Worm (Caenorhabditis elegans) whole organism, L1 larva: ENCODE results near the gene C24H10.2.
A peak's percentile ranks its signal among the peaks of the same experiment; 100 is the strongest.

Source experiments
- C04F5.9 ChIP-seq: sonication (generic microtip); optimal IDR thresholded peaks from 2 replicates; lab custom pipeline; 2016; ENCODE audit warnings: missing genetic modification characterization, missing compliant biosample characterization
- C16A3.4 ChIP-seq: fragments of 150-350 bp; optimal IDR thresholded peaks from 2 replicates; lab custom pipeline; 2014; ENCODE audit warnings: missing biosample characterization, missing genetic modification characterization
- F16B12.6 ChIP-seq: fragments of 150-350 bp; optimal IDR thresholded peaks from 2 replicates; lab custom pipeline; 2014; ENCODE audit warnings: missing biosample characterization, missing genetic modification characterization
- aha-1 ChIP-seq: fragments of 150-350 bp; optimal IDR thresholded peaks from 2 replicates; lab custom pipeline; 2014; ENCODE audit warnings: missing biosample characterization, missing genetic modification characterization
- aly-2 ChIP-seq: fragments of 150-350 bp; optimal IDR thresholded peaks from 2 replicates; lab custom pipeline; 2014; ENCODE audit warnings: missing biosample characterization, missing genetic modification characterization
- ama-1 ChIP-seq: fragments of 150-350 bp; optimal IDR thresholded peaks from 2 replicates; lab custom pipeline; 2014
- blmp-1 ChIP-seq: fragments of 150-350 bp; optimal IDR thresholded peaks from 2 replicates; lab custom pipeline; 2014; ENCODE audit warnings: missing biosample characterization, missing genetic modification characterization
- ces-1 ChIP-seq: fragments of 150-350 bp; optimal IDR thresholded peaks from 2 replicates; lab custom pipeline; 2014; ENCODE audit warnings: missing biosample characterization, missing genetic modification reagents, missing genetic modification characterization
- dpl-1 ChIP-seq, 3 experiments: fragments of 150-350 bp in 2 of 3; sonication (generic microtip) in 1 of 3; optimal IDR thresholded peaks; 2 replicates each; lab custom pipeline; 2014 to 2017; ENCODE audit warnings: missing biosample characterization in 3 of 3, missing genetic modification characterization in 3 of 3, missing genetic modification reagents in 3 of 3
- efl-1 ChIP-seq, 4 experiments: fragments of 150-350 bp; optimal IDR thresholded peaks in 3 of 4; peaks in 1 of 4; 1 replicate in 1 of 4; 2 replicates in 3 of 4; lab custom pipeline; 2014; ENCODE audit warnings: missing biosample characterization in 2 of 4, missing genetic modification characterization in 2 of 4, missing genetic modification reagents in 2 of 4
- elt-2 ChIP-seq: sonication (generic microtip); optimal IDR thresholded peaks from 2 replicates; lab custom pipeline; 2016; ENCODE audit warnings: missing genetic modification characterization, mild to moderate bottlenecking, inconsistent platforms, missing compliant biosample characterization, missing genetic modification reagents
- fkh-8 ChIP-seq: sonication (generic microtip); optimal IDR thresholded peaks from 2 replicates; lab custom pipeline; 2016; ENCODE audit warnings: mild to moderate bottlenecking, missing genetic modification characterization, missing compliant biosample characterization
- grh-1 ChIP-seq: fragments of 200-800 bp; sonication (Bioruptor generic); IDR thresholded peaks from 2 replicates; pipeline ENCODE4 v1.3.6; 2022; ENCODE audit warnings: missing genetic modification reagents, missing genetic modification characterization, missing compliant biosample characterization
- hlh-17 ChIP-seq: fragments of 200-800 bp; sonication (Bioruptor generic); optimal IDR thresholded peaks from 2 replicates; lab custom pipeline; 2018; ENCODE audit warnings: missing genetic modification characterization, mild to moderate bottlenecking, missing compliant biosample characterization, moderate library complexity, borderline replicate concordance
- hlh-4 ChIP-seq: sonication (generic microtip); optimal IDR thresholded peaks from 2 replicates; lab custom pipeline; 2016; ENCODE audit warnings: mild to moderate bottlenecking, missing genetic modification characterization, missing compliant biosample characterization
- hpl-2 ChIP-seq: fragments of 150-350 bp; optimal IDR thresholded peaks from 2 replicates; lab custom pipeline; 2014; ENCODE audit warnings: missing biosample characterization, missing genetic modification reagents, missing genetic modification characterization
- isw-1 ChIP-seq: fragments of 200-800 bp; sonication (Bioruptor generic); IDR thresholded peaks from 2 replicates; pipeline ENCODE4 v1.3.6; 2022; ENCODE audit warnings: missing genetic modification characterization, missing compliant biosample characterization
- lin-14 ChIP-seq: fragments of 200-800 bp; sonication (Bioruptor generic); optimal IDR thresholded peaks from 2 replicates; lab custom pipeline; 2018; ENCODE audit warnings: mild to moderate bottlenecking, missing genetic modification characterization, moderate library complexity, missing compliant biosample characterization
- lin-35 ChIP-seq, 2 experiments: fragments of 150-350 bp; optimal IDR thresholded peaks; 2 replicates each; lab custom pipeline; 2014; ENCODE audit warnings: missing biosample characterization in 2 of 2, missing genetic modification characterization in 2 of 2, missing genetic modification reagents in 2 of 2
- lir-3 ChIP-seq: sonication (generic microtip); optimal IDR thresholded peaks from 2 replicates; lab custom pipeline; 2016; ENCODE audit warnings: mild to moderate bottlenecking, missing genetic modification characterization, moderate library complexity, missing compliant biosample characterization; ENCODE audit not compliant: poor library complexity
- lsy-2 ChIP-seq, 2 experiments: fragments of 150-350 bp; optimal IDR thresholded peaks; 2 replicates each; lab custom pipeline; 2014; ENCODE audit warnings: missing biosample characterization in 2 of 2, missing genetic modification characterization in 2 of 2
- mab-9 ChIP-seq: fragments of 200-800 bp; sonication (Bioruptor generic); IDR thresholded peaks from 2 replicates; pipeline ENCODE4 v1.3.6; 2022; ENCODE audit warnings: missing genetic modification reagents, missing genetic modification characterization, missing compliant biosample characterization
- mep-1 ChIP-seq: fragments of 150-350 bp; optimal IDR thresholded peaks from 2 replicates; lab custom pipeline; 2014; ENCODE audit warnings: missing biosample characterization, missing genetic modification characterization
- nhr-11 ChIP-seq: fragments of 150-350 bp; optimal IDR thresholded peaks from 2 replicates; lab custom pipeline; 2014; ENCODE audit warnings: missing biosample characterization, missing genetic modification characterization
- nhr-12 ChIP-seq: sonication (generic microtip); optimal IDR thresholded peaks from 2 replicates; lab custom pipeline; 2017; ENCODE audit warnings: missing biosample characterization, missing genetic modification characterization
- nhr-19 ChIP-seq: fragments of 200-800 bp; sonication (Bioruptor generic); conservative IDR thresholded peaks from 2 replicates; pipeline ENCODE4 v1.3.6; 2022; ENCODE audit warnings: missing genetic modification characterization, missing compliant biosample characterization
- nhr-28 ChIP-seq: fragments of 150-350 bp; optimal IDR thresholded peaks from 2 replicates; lab custom pipeline; 2014; ENCODE audit warnings: missing biosample characterization, missing genetic modification characterization
- nhr-71 ChIP-seq: sonication (generic microtip); optimal IDR thresholded peaks from 2 replicates; lab custom pipeline; 2016; ENCODE audit warnings: mild to moderate bottlenecking, missing genetic modification characterization, moderate library complexity, missing compliant biosample characterization
- nhr-76 ChIP-seq: sonication (generic microtip); optimal IDR thresholded peaks from 2 replicates; lab custom pipeline; 2017; ENCODE audit warnings: missing biosample characterization, missing genetic modification characterization
- nhr-84 ChIP-seq: sonication (generic microtip); optimal IDR thresholded peaks from 2 replicates; lab custom pipeline; 2017; ENCODE audit warnings: missing biosample characterization, missing genetic modification characterization
- pag-3 ChIP-seq: sonication (generic microtip); optimal IDR thresholded peaks from 2 replicates; lab custom pipeline; 2017; ENCODE audit warnings: missing genetic modification characterization, mild to moderate bottlenecking, missing compliant biosample characterization, antibody characterized with exemption, borderline replicate concordance; ENCODE audit not compliant: insufficient read depth
- pqm-1 ChIP-seq: sonication (generic microtip); optimal IDR thresholded peaks from 3 replicates; lab custom pipeline; 2017; ENCODE audit warnings: missing biosample characterization, missing genetic modification characterization
- skn-1 ChIP-seq: fragments of 150-350 bp; optimal IDR thresholded peaks from 2 replicates; lab custom pipeline; 2014; ENCODE audit warnings: missing biosample characterization, missing genetic modification characterization
- snu-23 ChIP-seq: sonication (generic microtip); optimal IDR thresholded peaks from 2 replicates; lab custom pipeline; 2016; ENCODE audit warnings: missing genetic modification characterization, missing compliant biosample characterization
- sox-4 ChIP-seq: sonication (generic microtip); optimal IDR thresholded peaks from 2 replicates; lab custom pipeline; 2016; ENCODE audit warnings: missing genetic modification characterization, missing compliant biosample characterization
- swsn-7 ChIP-seq: sonication (generic microtip); optimal IDR thresholded peaks from 2 replicates; lab custom pipeline; 2016; ENCODE audit warnings: missing genetic modification characterization, missing compliant biosample characterization
- tbx-2 ChIP-seq: sonication (generic microtip); optimal IDR thresholded peaks from 2 replicates; lab custom pipeline; 2016; ENCODE audit warnings: missing genetic modification characterization, missing compliant biosample characterization
- tlp-1 ChIP-seq: fragments of 150-350 bp; optimal IDR thresholded peaks from 2 replicates; lab custom pipeline; 2014; ENCODE audit warnings: missing biosample characterization, missing genetic modification characterization
- unc-130 ChIP-seq: fragments of 150-350 bp; optimal IDR thresholded peaks from 2 replicates; lab custom pipeline; 2017; ENCODE audit warnings: missing biosample characterization, missing genetic modification characterization, inconsistent platforms
- vab-15 ChIP-seq: sonication (generic microtip); optimal IDR thresholded peaks from 2 replicates; lab custom pipeline; 2017; ENCODE audit warnings: missing genotype, mild to moderate bottlenecking, missing genetic modification characterization, missing compliant biosample characterization
- xbp-1 ChIP-seq: sonication (generic microtip); optimal IDR thresholded peaks from 2 replicates; lab custom pipeline; 2016; ENCODE audit warnings: missing genetic modification characterization, missing compliant biosample characterization
- ztf-11 ChIP-seq, 2 experiments: sonication (generic microtip); optimal IDR thresholded peaks; 2 replicates each; lab custom pipeline; 2016 to 2017; ENCODE audit warnings: missing genetic modification characterization in 2 of 2, missing biosample characterization in 1 of 2, missing compliant biosample characterization in 1 of 2

C24H10.2 gene

ce11 chrX:5063750-5064652 lies at the start of gene C24H10.2 (continued):
- TF ChIP-seq tlp-1 (no peak), lir-3 (tag; lab: Kevin White, UChicago) (no peak), aly-2 (tag; lab: Kevin White, UChicago) (no peak), swsn-7 (no peak), ama-1 (lab: Kevin White, UChicago) (no peak), unc-130 (tag; lab: Kevin White, UChicago) (no peak), xbp-1 (tag; lab: Kevin White, UChicago) (peak; percentile 14), nhr-28 (tag; lab: Kevin White, UChicago) (no peak), ces-1 (GFP tag; lab: Kevin White, UChicago) (no peak), nhr-84 (tag; lab: Kevin White, UChicago) (no peak)

ce11 chrX:5015775-5016174 lies 48.6 kb upstream of the C24H10.2 start, which contains the start of gene ZC449.8:
Gene ZC449.8, plus strand, starts transcription at chrX:5016075.
- no peak for TF ChIP-seq nhr-11 (tag; lab: Kevin White, UChicago)
- TF ChIP-seq hlh-4 (tag; lab: Kevin White, UChicago): no peak
- no peak for TF ChIP-seq sox-4
- TF ChIP-seq, all 84 proteins: peak for 0

- no peak for TF ChIP-seq nhr-76 (tag; lab: Kevin White, UChicago)
- TF ChIP-seq lir-3 (tag; lab: Kevin White, UChicago): no peak
- no peak for TF ChIP-seq C04F5.9 (tag; lab: Kevin White, UChicago)
- TF ChIP-seq tlp-1: no peak
- TF ChIP-seq aha-1: no peak
- TF ChIP-seq blmp-1: no peak
Measured at ce11 chrX:5017591-5017990, 46.8 kb upstream of the C24H10.2 start, which contains the start of gene sek-3. Gene sek-3, plus strand, starts transcription at chrX:5017891.

- TF ChIP-seq snu-23 (peak; percentile 47), ztf-11 (tag; optimal IDR thresholded peaks at IDR 0.05; lab: Kevin White, UChicago) (no peak), unc-130 (tag; lab: Kevin White, UChicago) (peak; percentile 21), C04F5.9 (tag; lab: Kevin White, UChicago) (no peak), fkh-8 (tag; lab: Kevin White, UChicago) (no peak), nhr-76 (tag; lab: Kevin White, UChicago) (no peak), isw-1 (GFP tag; lab: Robert Waterston, UW) (no peak), lin-14 (GFP tag; lab: Kevin White, UChicago) (peak; percentile 56), F16B12.6 (peak; percentile 75), lsy-2 (tag; optimal IDR thresholded peaks at IDR 0.05; lab: Kevin White, UChicago) (peak in 1 of 2 experiments; percentile 45), aha-1 (no peak), vab-15 (tag; lab: Kevin White, UChicago) (no peak), elt-2 (tag; lab: Kevin White, UChicago) (peak; percentile 16), tlp-1 (no peak), grh-1 (GFP tag; lab: Robert Waterston, UW) (no peak), nhr-84 (tag; lab: Kevin White, UChicago) (no peak), tbx-2 (no peak), efl-1 (optimal IDR thresholded peaks at IDR 0.05; lab: Kevin White, UChicago) (peak in 1 of 2 experiments; percentile 44), efl-1 (GFP tag; optimal IDR thresholded peaks at IDR 0.05 in 1 of 2; lab: Kevin White, UChicago) (peak in 1 of 2 experiments; percentile 0), hlh-17 (GFP tag; lab: Kevin White, UChicago) (no peak), skn-1 (tag; lab: Kevin White, UChicago) (peak; percentile 46), mab-9 (GFP tag; lab: Robert Waterston, UW) (no peak), nhr-71 (tag; lab: Kevin White, UChicago) (peak; percentile 37), mep-1 (peak; percentile 50), swsn-7 (peak; percentile 18), hpl-2 (GFP tag; lab: Kevin White, UChicago) (peak; percentile 8), pag-3 (tag; lab: Kevin White, UChicago) (no peak), dpl-1 (GFP tag; optimal IDR thresholded peaks at IDR 0.05; lab: Kevin White, UChicago) (peak in 1 of 3 experiments; percentile 6), C16A3.4 (peak; percentile 35), ama-1 (lab: Kevin White, UChicago) (no peak), xbp-1 (tag; lab: Kevin White, UChicago) (peak; percentile 17), blmp-1 (peak; percentile 30), nhr-12 (tag; lab: Kevin White, UChicago) (no peak), nhr-19 (GFP tag; lab: Robert Waterston, UW) (no peak), lin-35 (GFP tag; optimal IDR thresholded peaks at IDR 0.05; lab: Kevin White, UChicago) (peak in 1 of 2 experiments; percentile 49), pqm-1 (tag; lab: Kevin White, UChicago) (no peak)
Measured at ce11 chrX:5018062-5018653, 46.2 kb upstream of the C24H10.2 start.
